Fruit fly (Drosophila melanogaster) whole organism, embryonic: ENCODE data around the gene Zdhhc8.
A peak's percentile ranks its signal among the peaks of the same experiment; 100 is the strongest.

Experiments
- ATbp ChIP-seq: fragments of 200-800 bp; sonication (Bioruptor generic); optimal IDR thresholded peaks from 2 replicates; lab custom pipeline; 2017; ENCODE audit warnings: missing biosample characterization, mild to moderate bottlenecking, missing genetic modification characterization, missing genetic modification reagents
- Antp ChIP-seq: fragments of 200-800 bp; sonication (Bioruptor generic); optimal IDR thresholded peaks from 3 replicates; lab custom pipeline; 2016; ENCODE audit warnings: missing biosample characterization, missing genetic modification characterization
- Atf6 ChIP-seq: fragments of 200-800 bp; sonication (Bioruptor generic); IDR thresholded peaks from 2 replicates; pipeline ENCODE4 v1.3.6; 2022; ENCODE audit warnings: missing biosample characterization, missing genetic modification characterization
- Bgb ChIP-seq: fragments of 200-800 bp; sonication (Bioruptor generic); IDR thresholded peaks from 2 replicates; pipeline ENCODE4 v1.3.6; 2022; ENCODE audit warnings: missing biosample characterization, missing genetic modification characterization; ENCODE audit not compliant: partially characterized antibody
- C15 ChIP-seq: fragments of 200-800 bp; sonication (Bioruptor generic); IDR thresholded peaks from 3 replicates; pipeline ENCODE4 v1.3.6; 2022; ENCODE audit warnings: missing biosample characterization, missing genetic modification characterization
- CG11504 ChIP-seq: fragments of 200-800 bp; sonication (Bioruptor generic); optimal IDR thresholded peaks from 3 replicates; lab custom pipeline; 2019; ENCODE audit warnings: missing biosample characterization, mild to moderate bottlenecking, missing genetic modification characterization, moderate library complexity
- CG11560 ChIP-seq: fragments of 200-800 bp; sonication (Bioruptor generic); IDR thresholded peaks from 3 replicates; pipeline ENCODE4 v1.3.6; 2022; ENCODE audit warnings: missing biosample characterization, missing genetic modification characterization
- CG11696 ChIP-seq: fragments of 200-800 bp; sonication (Bioruptor generic); IDR thresholded peaks from 2 replicates; pipeline ENCODE4 v1.3.6; 2022; ENCODE audit warnings: missing biosample characterization, missing genetic modification characterization
- CG12299 ChIP-seq: fragments of 200-800 bp; sonication (Bioruptor generic); optimal IDR thresholded peaks from 2 replicates; lab custom pipeline; 2018; ENCODE audit warnings: missing biosample characterization, mild to moderate bottlenecking, missing genetic modification characterization
- CG13775 ChIP-seq: fragments of 200-800 bp; sonication (Bioruptor generic); optimal IDR thresholded peaks from 3 replicates; lab custom pipeline; 2017; ENCODE audit warnings: missing biosample characterization, mild to moderate bottlenecking, missing genetic modification characterization
- CG15479 ChIP-seq: fragments of 200-800 bp; sonication (Bioruptor generic); optimal IDR thresholded peaks from 3 replicates; lab custom pipeline; 2019; ENCODE audit warnings: missing biosample characterization, mild to moderate bottlenecking, missing genetic modification characterization, moderate library complexity
- CG17328 ChIP-seq: fragments of 200-800 bp; sonication (Bioruptor generic); IDR thresholded peaks from 2 replicates; pipeline ENCODE4 v1.3.6; 2022; ENCODE audit warnings: missing biosample characterization, missing genetic modification characterization
- CG2202 ChIP-seq: fragments of 200-800 bp; sonication (Bioruptor generic); optimal IDR thresholded peaks from 2 replicates; lab custom pipeline; 2018; ENCODE audit warnings: missing biosample characterization, mild to moderate bottlenecking, missing genetic modification characterization
- CG43689 ChIP-seq: fragments of 200-800 bp; sonication (Bioruptor generic); IDR thresholded peaks from 2 replicates; pipeline ENCODE4 v1.3.6; 2022; ENCODE audit warnings: missing biosample characterization, missing genetic modification characterization
- CG6175 ChIP-seq: fragments of 200-800 bp; sonication (Bioruptor generic); IDR thresholded peaks from 3 replicates; pipeline ENCODE4 v1.3.6; 2022; ENCODE audit warnings: missing biosample characterization, missing genetic modification characterization
- CG6254 ChIP-seq: fragments of 200-800 bp; sonication (Bioruptor generic); optimal IDR thresholded peaks from 3 replicates; lab custom pipeline; 2017; ENCODE audit warnings: mild to moderate bottlenecking, missing biosample characterization, missing genetic modification reagents, missing genetic modification characterization
- CG8281 ChIP-seq: fragments of 200-800 bp; sonication (Bioruptor generic); optimal IDR thresholded peaks from 2 replicates; lab custom pipeline; 2018; ENCODE audit warnings: missing biosample characterization, mild to moderate bottlenecking, missing genetic modification characterization, moderate library complexity
- CG8388 ChIP-seq: fragments of 200-800 bp; sonication (Bioruptor generic); optimal IDR thresholded peaks from 2 replicates; lab custom pipeline; 2019; ENCODE audit warnings: missing biosample characterization, mild to moderate bottlenecking, missing genetic modification characterization, moderate library complexity
- Deaf1 ChIP-seq: fragments of 200-800 bp; optimal IDR thresholded peaks from 3 replicates; lab custom pipeline; 2019; ENCODE audit warnings: missing biosample characterization, mild to moderate bottlenecking, missing genetic modification characterization, moderate library complexity
- E2f1 ChIP-seq: fragments of 200-800 bp; sonication (Bioruptor generic); IDR thresholded peaks from 2 replicates; pipeline ENCODE4 v1.3.6; 2022; ENCODE audit warnings: missing biosample characterization, missing genetic modification characterization
- Hr3 ChIP-seq: fragments of 200-800 bp; sonication (Bioruptor generic); optimal IDR thresholded peaks from 3 replicates; lab custom pipeline; 2016; ENCODE audit warnings: missing biosample characterization, missing genetic modification characterization
- Mrtf ChIP-seq: fragments of 200-800 bp; sonication (Bioruptor generic); IDR thresholded peaks from 3 replicates; pipeline ENCODE4 v1.3.6; 2022; ENCODE audit warnings: missing biosample characterization, missing genetic modification characterization
- NC2β ChIP-seq: fragments of 200-800 bp; sonication (Bioruptor generic); optimal IDR thresholded peaks from 2 replicates; lab custom pipeline; 2016; ENCODE audit warnings: missing biosample characterization, missing genetic modification characterization
- Neu2 ChIP-seq: fragments of 200-800 bp; sonication (Bioruptor generic); optimal IDR thresholded peaks from 3 replicates; lab custom pipeline; 2016; ENCODE audit warnings: missing biosample characterization, missing genetic modification characterization, borderline replicate concordance
- Optix ChIP-seq: fragments of 200-800 bp; sonication (Bioruptor generic); IDR thresholded peaks from 3 replicates; pipeline ENCODE4 v1.3.6; 2022; ENCODE audit warnings: missing biosample characterization, missing genetic modification characterization
- Xbp1 ChIP-seq: fragments of 200-800 bp; sonication (Bioruptor generic); optimal IDR thresholded peaks from 3 replicates; lab custom pipeline; 2016; ENCODE audit warnings: missing biosample characterization, mild to moderate bottlenecking, missing genetic modification characterization
- al ChIP-seq: fragments of 200-800 bp; sonication (Bioruptor generic); IDR thresholded peaks from 2 replicates; pipeline ENCODE4 v1.3.6; 2022; ENCODE audit warnings: missing biosample characterization, missing genetic modification characterization
- ato ChIP-seq: fragments of 200-800 bp; sonication (Bioruptor generic); IDR thresholded peaks from 2 replicates; pipeline ENCODE4 v1.3.6; 2022; ENCODE audit warnings: missing biosample characterization, missing genetic modification characterization; ENCODE audit not compliant: partially characterized antibody
- chinmo ChIP-seq: fragments of 200-800 bp; sonication (Bioruptor generic); IDR thresholded peaks from 4 replicates; pipeline ENCODE4 v1.3.6; 2022; ENCODE audit warnings: missing biosample characterization, missing genetic modification characterization; ENCODE audit not compliant: partially characterized antibody
- disco-r ChIP-seq: fragments of 200-800 bp; sonication (Bioruptor generic); optimal IDR thresholded peaks from 2 replicates; lab custom pipeline; 2016; ENCODE audit warnings: missing biosample characterization, missing genetic modification characterization
- dmrt99B ChIP-seq: fragments of 200-800 bp; sonication (Bioruptor generic); optimal IDR thresholded peaks from 2 replicates; lab custom pipeline; 2018; ENCODE audit warnings: missing biosample characterization, mild to moderate bottlenecking, missing genetic modification characterization, moderate library complexity
- esg ChIP-seq: fragments of 200-800 bp; sonication (Bioruptor generic); conservative IDR thresholded peaks from 2 replicates; pipeline ENCODE4 v1.3.6; 2022; ENCODE audit warnings: missing biosample characterization, missing genetic modification characterization
- gfzf ChIP-seq: fragments of 200-800 bp; sonication (Bioruptor generic); optimal IDR thresholded peaks from 2 replicates; lab custom pipeline; 2016; ENCODE audit warnings: missing biosample characterization, mild to moderate bottlenecking, missing genetic modification characterization, moderate library complexity
- ham ChIP-seq: fragments of 200-800 bp; sonication (Bioruptor generic); IDR thresholded peaks from 2 replicates; pipeline ENCODE4 v1.3.6; 2022; ENCODE audit warnings: missing biosample characterization, missing genetic modification characterization
- hkb ChIP-seq, 2 experiments: fragments of 200-800 bp in 1 of 2; fragments of >200 bp in 1 of 2; sonication (Bioruptor generic) in 1 of 2; IDR thresholded peaks in 1 of 2; optimal IDR thresholded peaks in 1 of 2; 2 replicates each; pipeline versions ENCODE4 v1.3.6 to Lab custom; 2017 to 2022; ENCODE audit warnings: missing biosample characterization in 1 of 2, missing genetic modification characterization in 1 of 2
- lab ChIP-seq: fragments of 200-800 bp; sonication (Bioruptor generic); optimal IDR thresholded peaks from 3 replicates; lab custom pipeline; 2017; ENCODE audit warnings: missing biosample characterization, missing genetic modification characterization, mild to moderate bottlenecking, moderate library complexity, missing genetic modification reagents
- pum ChIP-seq: fragments of 200-800 bp; sonication (Bioruptor generic); optimal IDR thresholded peaks from 2 replicates; lab custom pipeline; 2016; ENCODE audit warnings: missing biosample characterization, missing genetic modification characterization
- ranshi ChIP-seq: fragments of 200-800 bp; sonication (Bioruptor generic); IDR thresholded peaks from 2 replicates; pipeline ENCODE4 v1.3.6; 2022; ENCODE audit warnings: missing biosample characterization, missing genetic modification characterization
- salm ChIP-seq: fragments of 200-800 bp; sonication (Bioruptor generic); optimal IDR thresholded peaks from 2 replicates; lab custom pipeline; 2018; ENCODE audit warnings: missing biosample characterization, mild to moderate bottlenecking, missing genetic modification characterization
- sens-2 ChIP-seq: fragments of 200-800 bp; sonication (Bioruptor generic); IDR thresholded peaks from 2 replicates; pipeline ENCODE4 v1.3.6; 2022; ENCODE audit warnings: missing biosample characterization, missing genetic modification characterization
- sna ChIP-seq: fragments of 200-800 bp; sonication (Bioruptor generic); IDR thresholded peaks from 2 replicates; pipeline ENCODE4 v1.3.6; 2022; ENCODE audit warnings: missing biosample characterization, missing genetic modification characterization; ENCODE audit not compliant: partially characterized antibody
- stc ChIP-seq: fragments of 200-800 bp; sonication (Bioruptor generic); IDR thresholded peaks from 2 replicates; pipeline ENCODE4 v1.3.6; 2022; ENCODE audit warnings: missing biosample characterization, missing genetic modification characterization
- stwl ChIP-seq: fragments of 200-800 bp; sonication (Bioruptor generic); optimal IDR thresholded peaks from 3 replicates; lab custom pipeline; 2018; ENCODE audit warnings: missing biosample characterization, mild to moderate bottlenecking, missing genetic modification characterization, moderate library complexity
- vfl ChIP-seq: fragments of 200-800 bp; sonication (Bioruptor generic); optimal IDR thresholded peaks from 2 replicates; lab custom pipeline; 2016; ENCODE audit warnings: missing biosample characterization, missing genetic modification characterization
- wek ChIP-seq: fragments of 200-800 bp; sonication (Bioruptor generic); optimal IDR thresholded peaks from 3 replicates; lab custom pipeline; 2018; ENCODE audit warnings: missing biosample characterization, mild to moderate bottlenecking, missing genetic modification characterization, moderate library complexity
- yki ChIP-seq: fragments of >200 bp; optimal IDR thresholded peaks from 3 replicates; lab custom pipeline; 2018
- zen ChIP-seq: fragments of 200-800 bp; sonication (Bioruptor generic); optimal IDR thresholded peaks from 3 replicates; lab custom pipeline; 2018; ENCODE audit warnings: missing biosample characterization, mild to moderate bottlenecking, missing genetic modification characterization, moderate library complexity

The Zdhhc8 gene

dm6 chrX:9343480-9344477 is 12.2 kb downstream of the Zdhhc8 start (continued):
- TF ChIP-seq CG15479 (no peak), Xbp1 (GFP tag; lab: Kevin White, UChicago) (peak; percentile 58), CG8281 (tag; lab: Kevin White, UChicago) (no peak), CG2202 (tag; lab: Kevin White, UChicago) (no peak), wek (GFP tag; lab: Kevin White, UChicago) (no peak), Bgb (GFP tag; lab: Robert Waterston, UW) (no peak), stc (peak; percentile 73; the same call in 1 of the 2 replicates), vfl (GFP tag; lab: Kevin White, UChicago) (peak; percentile 42), Neu2 (no peak), CG6175 (GFP tag; lab: Robert Waterston, UW) (peak; percentile 68; the same call in 2 of the 3 replicates), CG12299 (tag; lab: Kevin White, UChicago) (peak; percentile 29), pum (GFP tag; lab: Kevin White, UChicago) (no peak), Mrtf (GFP tag; lab: Robert Waterston, UW) (peak; percentile 61; the same call in 1 of the 3 replicates), CG17328 (peak; percentile 63), ranshi (peak; percentile 76), esg (GFP tag; lab: Robert Waterston, UW) (peak; percentile 43; the same call in 1 of the 2 replicates), sens-2 (GFP tag; lab: Robert Waterston, UW) (no peak), Deaf1 (tag; lab: Kevin White, UChicago) (peak; percentile 30), CG11560 (tag; lab: Robert Waterston, UW) (no peak), CG6254 (GFP tag; lab: Kevin White, UChicago) (no peak), NC2β (GFP tag; lab: Kevin White, UChicago) (peak; percentile 14), Optix (GFP tag; lab: Robert Waterston, UW) (peak; percentile 44; the same call in 1 of the 3 replicates), hkb (optimal IDR thresholded peaks at IDR 0.05; lab: Kevin White, UChicago) (no peak), hkb (GFP tag; IDR thresholded peaks at IDR 0.05; lab: Robert Waterston, UW) (peak; percentile 76), ato (GFP tag; lab: Robert Waterston, UW) (no peak), C15 (GFP tag; lab: Robert Waterston, UW) (peak; percentile 66; the same call in 2 of the 3 replicates), Antp (GFP tag; lab: Kevin White, UChicago) (peak; percentile 70), chinmo (GFP tag; lab: Robert Waterston, UW) (peak; percentile 59; the same call in 2 of the 4 replicates), Hr3 (peak; percentile 6), zen (tag; lab: Kevin White, UChicago) (no peak), ATbp (GFP tag; lab: Kevin White, UChicago) (peak; percentile 42), stwl (tag; lab: Kevin White, UChicago) (no peak), gfzf (GFP tag; lab: Kevin White, UChicago) (no peak), CG8388 (GFP tag; lab: Kevin White, UChicago) (no peak), E2f1 (GFP tag; lab: Robert Waterston, UW) (peak; percentile 67), CG11696 (GFP tag; lab: Robert Waterston, UW) (peak; percentile 37; the same call in 1 of the 2 replicates), CG13775 (GFP tag; lab: Kevin White, UChicago) (peak; percentile 45), ham (GFP tag; lab: Robert Waterston, UW) (no peak), disco-r (GFP tag; lab: Kevin White, UChicago) (peak; percentile 32), yki (lab: Kevin White, UChicago) (no peak), dmrt99B (peak; percentile 58), lab (GFP tag; lab: Kevin White, UChicago) (peak; percentile 86), al (GFP tag; lab: Robert Waterston, UW) (peak; percentile 81), sna (GFP tag; lab: Robert Waterston, UW) (no peak), CG11504 (tag; lab: Kevin White, UChicago) (peak; percentile 66), Atf6 (GFP tag; lab: Robert Waterston, UW) (peak; percentile 60; the same call in 1 of the 2 replicates), salm (tag; lab: Kevin White, UChicago) (no peak), CG43689 (GFP tag; lab: Robert Waterston, UW) (peak; percentile 24; the same call in 1 of the 2 replicates)
